Fruit fly (Drosophila melanogaster) whole organism, embryonic: Measurements from ENCODE around the gene Doc1.

Experiments used
- Bteb2 ChIP-seq: fragments of 200-800 bp; sonication (Bioruptor generic); optimal IDR thresholded peaks from 2 replicates; lab custom pipeline; 2016; ENCODE audit warnings: missing biosample characterization, missing genetic modification characterization
- CG10565 ChIP-seq: fragments of 200-800 bp; sonication (Bioruptor generic); optimal IDR thresholded peaks from 3 replicates; lab custom pipeline; 2016; ENCODE audit warnings: missing biosample characterization, mild to moderate bottlenecking, missing genetic modification characterization
- CG12219 ChIP-seq: fragments of 200-800 bp; sonication (Bioruptor generic); optimal IDR thresholded peaks from 3 replicates; lab custom pipeline; 2018; ENCODE audit warnings: missing biosample characterization, mild to moderate bottlenecking, missing genetic modification characterization
- CG12659 ChIP-seq: fragments of 200-800 bp; sonication (Bioruptor generic); optimal IDR thresholded peaks from 3 replicates; lab custom pipeline; 2017; ENCODE audit warnings: mild to moderate bottlenecking, missing biosample characterization, missing genetic modification reagents, missing genetic modification characterization
- CG13123 ChIP-seq: fragments of 200-800 bp; sonication (Bioruptor generic); optimal IDR thresholded peaks from 2 replicates; lab custom pipeline; 2016; ENCODE audit warnings: missing biosample characterization, missing genetic modification characterization
- CG13894 ChIP-seq: fragments of 200-800 bp; sonication (Bioruptor generic); optimal IDR thresholded peaks from 3 replicates; lab custom pipeline; 2018; ENCODE audit warnings: missing biosample characterization, mild to moderate bottlenecking, missing genetic modification characterization, moderate library complexity
- CG14014 ChIP-seq: fragments of 200-800 bp; sonication (Bioruptor generic); IDR thresholded peaks from 2 replicates; pipeline ENCODE4 v1.3.6; 2022; ENCODE audit warnings: missing biosample characterization, missing genetic modification characterization
- CG14710 ChIP-seq: fragments of 200-800 bp; sonication (Bioruptor generic); optimal IDR thresholded peaks from 3 replicates; lab custom pipeline; 2019; ENCODE audit warnings: missing biosample characterization, mild to moderate bottlenecking, missing genetic modification characterization, moderate library complexity
- CG34376 ChIP-seq: fragments of 200-800 bp; sonication (Bioruptor generic); optimal IDR thresholded peaks from 2 replicates; lab custom pipeline; 2018; ENCODE audit warnings: missing biosample characterization, mild to moderate bottlenecking, missing genetic modification characterization
- CG4820 ChIP-seq: fragments of 200-800 bp; sonication (Bioruptor generic); optimal IDR thresholded peaks from 3 replicates; lab custom pipeline; 2016; ENCODE audit warnings: missing biosample characterization, missing genetic modification characterization
- CG6654 ChIP-seq: fragments of 200-800 bp; sonication (Bioruptor generic); optimal IDR thresholded peaks from 2 replicates; lab custom pipeline; 2017; ENCODE audit warnings: missing biosample characterization, mild to moderate bottlenecking, missing genetic modification characterization
- CG6689 ChIP-seq: fragments of 200-800 bp; sonication (Bioruptor generic); IDR thresholded peaks from 2 replicates; pipeline ENCODE4 v1.3.6; 2022; ENCODE audit warnings: missing biosample characterization, missing genetic modification characterization
- CG7372 ChIP-seq: fragments of 200-800 bp; sonication (Bioruptor generic); IDR thresholded peaks from 2 replicates; pipeline ENCODE4 v1.3.6; 2022; ENCODE audit warnings: missing biosample characterization, missing genetic modification characterization
- CG9609 ChIP-seq: fragments of 200-800 bp; sonication (Bioruptor generic); optimal IDR thresholded peaks from 3 replicates; lab custom pipeline; 2016; ENCODE audit warnings: missing biosample characterization, missing genetic modification characterization
- D19A ChIP-seq: fragments of 200-800 bp; optimal IDR thresholded peaks from 3 replicates; lab custom pipeline; 2019; ENCODE audit warnings: missing biosample characterization, mild to moderate bottlenecking, missing genetic modification characterization, moderate library complexity
- Doc3 ChIP-seq: fragments of 200-800 bp; sonication (Bioruptor generic); IDR thresholded peaks from 3 replicates; pipeline ENCODE4 v1.3.6; 2022; ENCODE audit warnings: missing biosample characterization, missing genetic modification characterization; ENCODE audit not compliant: partially characterized antibody
- Drgx ChIP-seq: fragments of 200-800 bp; sonication (Bioruptor generic); IDR thresholded peaks from 2 replicates; pipeline ENCODE4 v1.3.6; 2022; ENCODE audit warnings: missing biosample characterization, missing genetic modification characterization
- Hmr ChIP-seq: fragments of 200-800 bp; sonication (Bioruptor generic); optimal IDR thresholded peaks from 3 replicates; lab custom pipeline; 2017; ENCODE audit warnings: mild to moderate bottlenecking, missing biosample characterization, missing genetic modification reagents, missing genetic modification characterization
- Jarid2 ChIP-seq: fragments of 200-800 bp; sonication (Bioruptor generic); optimal IDR thresholded peaks from 3 replicates; lab custom pipeline; 2017; ENCODE audit warnings: mild to moderate bottlenecking, missing biosample characterization, missing genetic modification reagents, missing genetic modification characterization
- Max ChIP-seq: fragments of 200-800 bp; sonication (Bioruptor generic); optimal IDR thresholded peaks from 2 replicates; lab custom pipeline; 2016; ENCODE audit warnings: missing biosample characterization, mild to moderate bottlenecking, missing genetic modification characterization
- Med ChIP-seq: fragments of 200-800 bp; sonication (Bioruptor generic); peaks from one replicate; lab custom pipeline; 2016; ENCODE audit warnings: missing biosample characterization, missing genetic modification characterization, mild to moderate bottlenecking, inconsistent platforms, moderate library complexity
- Pdp1 ChIP-seq, 2 experiments: fragments of 200-800 bp; sonication (Bioruptor generic); optimal IDR thresholded peaks; 3 replicates each; lab custom pipeline; 2016; ENCODE audit warnings: missing biosample characterization in 2 of 2, missing genetic modification characterization in 2 of 2, mild to moderate bottlenecking in 1 of 2, moderate library complexity in 1 of 2
- Ssrp ChIP-seq: fragments of 200-800 bp; sonication (Bioruptor generic); optimal IDR thresholded peaks from 2 replicates; lab custom pipeline; 2018; ENCODE audit warnings: missing biosample characterization, mild to moderate bottlenecking, missing genetic modification characterization, moderate library complexity
- Tbp ChIP-seq: fragments of >200 bp; optimal IDR thresholded peaks from 2 replicates; lab custom pipeline; 2018; ENCODE audit warnings: missing biosample characterization, missing genetic modification characterization
- cad ChIP-seq: fragments of >200 bp; optimal IDR thresholded peaks from 2 replicates; lab custom pipeline; 2017; ENCODE audit warnings: missing biosample characterization, missing genetic modification characterization
- cas ChIP-seq: fragments of 200-800 bp; sonication (Bioruptor generic); IDR thresholded peaks from 2 replicates; pipeline ENCODE4 v1.3.6; 2022; ENCODE audit warnings: missing biosample characterization, missing genetic modification characterization
- croc ChIP-seq: fragments of 200-800 bp; sonication (Bioruptor generic); conservative IDR thresholded peaks from 3 replicates; pipeline ENCODE4 v1.3.6; 2022; ENCODE audit warnings: missing biosample characterization, missing genetic modification characterization
- exex ChIP-seq: fragments of 200-800 bp; sonication (Bioruptor generic); optimal IDR thresholded peaks from 4 replicates; lab custom pipeline; 2018; ENCODE audit warnings: missing biosample characterization, mild to moderate bottlenecking, missing genetic modification characterization, moderate library complexity
- fd96Cb ChIP-seq: fragments of 200-800 bp; sonication (Bioruptor generic); optimal IDR thresholded peaks from 2 replicates; lab custom pipeline; 2018; ENCODE audit warnings: missing biosample characterization, mild to moderate bottlenecking, missing genetic modification characterization, moderate library complexity
- gem ChIP-seq: fragments of 200-800 bp; sonication (Bioruptor generic); optimal IDR thresholded peaks from 2 replicates; lab custom pipeline; 2019; ENCODE audit warnings: missing biosample characterization, mild to moderate bottlenecking, missing genetic modification characterization, moderate library complexity
- hth ChIP-seq: fragments of >200 bp; optimal IDR thresholded peaks from 2 replicates; lab custom pipeline; 2017; ENCODE audit warnings: inconsistent platforms
- kah ChIP-seq: fragments of 200-800 bp; sonication (Bioruptor generic); optimal IDR thresholded peaks from 2 replicates; lab custom pipeline; 2018; ENCODE audit warnings: missing biosample characterization, mild to moderate bottlenecking, missing genetic modification characterization
- mirr ChIP-seq: fragments of 200-800 bp; sonication (Bioruptor generic); optimal IDR thresholded peaks from 3 replicates; lab custom pipeline; 2018; ENCODE audit warnings: missing biosample characterization, mild to moderate bottlenecking, missing genetic modification characterization
- nerfin-1 ChIP-seq: fragments of 200-800 bp; sonication (Bioruptor generic); optimal IDR thresholded peaks from 3 replicates; lab custom pipeline; 2019; ENCODE audit warnings: missing biosample characterization, mild to moderate bottlenecking, missing genetic modification characterization, moderate library complexity
- onecut ChIP-seq: fragments of 200-800 bp; sonication (Bioruptor generic); IDR thresholded peaks from 2 replicates; pipeline ENCODE4 v1.3.6; 2022; ENCODE audit warnings: missing biosample characterization, missing genetic modification characterization
- phol ChIP-seq: fragments of 200-800 bp; sonication (Bioruptor generic); optimal IDR thresholded peaks from 3 replicates; lab custom pipeline; 2018; ENCODE audit warnings: missing biosample characterization, mild to moderate bottlenecking, missing genetic modification characterization, moderate library complexity
- pros ChIP-seq: fragments of 200-800 bp; sonication (Bioruptor generic); optimal IDR thresholded peaks from 3 replicates; lab custom pipeline; 2019; ENCODE audit warnings: missing biosample characterization, mild to moderate bottlenecking, missing genetic modification characterization, moderate library complexity
- ranshi ChIP-seq: fragments of 200-800 bp; sonication (Bioruptor generic); IDR thresholded peaks from 2 replicates; pipeline ENCODE4 v1.3.6; 2022; ENCODE audit warnings: missing biosample characterization, missing genetic modification characterization
- rib ChIP-seq: fragments of 200-800 bp; sonication (Bioruptor generic); IDR thresholded peaks from 2 replicates; pipeline ENCODE4 v1.3.6; 2022; ENCODE audit warnings: missing biosample characterization, missing genetic modification characterization
- sens ChIP-seq: fragments of 200-800 bp; sonication (Bioruptor generic); peaks from one replicate; lab custom pipeline; 2016; ENCODE audit warnings: missing biosample characterization, missing genetic modification characterization
- sens-2 ChIP-seq: fragments of 200-800 bp; sonication (Bioruptor generic); IDR thresholded peaks from 2 replicates; pipeline ENCODE4 v1.3.6; 2022; ENCODE audit warnings: missing biosample characterization, missing genetic modification characterization
- seq ChIP-seq: fragments of 200-800 bp; sonication (Bioruptor generic); IDR thresholded peaks from 2 replicates; pipeline ENCODE4 v1.3.6; 2022; ENCODE audit warnings: missing biosample characterization, missing genetic modification characterization
- stc ChIP-seq: fragments of 200-800 bp; sonication (Bioruptor generic); IDR thresholded peaks from 2 replicates; pipeline ENCODE4 v1.3.6; 2022; ENCODE audit warnings: missing biosample characterization, missing genetic modification characterization
- stwl ChIP-seq: fragments of 200-800 bp; sonication (Bioruptor generic); optimal IDR thresholded peaks from 3 replicates; lab custom pipeline; 2018; ENCODE audit warnings: missing biosample characterization, mild to moderate bottlenecking, missing genetic modification characterization, moderate library complexity
- sug ChIP-seq: fragments of 200-800 bp; optimal IDR thresholded peaks from 2 replicates; lab custom pipeline; 2019; ENCODE audit warnings: missing biosample characterization, mild to moderate bottlenecking, missing genetic modification characterization, moderate library complexity

Gene Doc1

dm6 chr3L:9059611-9060203 lies 18.5 kb downstream of the Doc1 start:
- TF ChIP-seq gem (peak; percentile 26), CG13894 (tag; lab: Kevin White, UChicago) (peak; percentile 94), Pdp1 (GFP tag; optimal IDR thresholded peaks at IDR 0.05; lab: Kevin White, UChicago) (peak in 1 of 2 experiments; percentile 17), Med (GFP tag; lab: Kevin White, UChicago) (peak; percentile 20), Hmr (GFP tag; lab: Kevin White, UChicago) (peak; percentile 4), D19A (tag; lab: Kevin White, UChicago) (no peak), CG12659 (GFP tag; lab: Kevin White, UChicago) (no peak), Bteb2 (GFP tag; lab: Kevin White, UChicago) (no peak), CG13123 (GFP tag; lab: Kevin White, UChicago) (no peak), rib (GFP tag; lab: Robert Waterston, UW) (peak; percentile 35; the same call in 1 of the 2 replicates)

- TF ChIP-seq CG10565 (GFP tag; lab: Kevin White, UChicago) (no peak), CG9609 (GFP tag; lab: Kevin White, UChicago) (no peak), CG12219 (GFP tag; lab: Kevin White, UChicago) (no peak), phol (no peak), cas (no peak), CG14014 (no peak), seq (GFP tag; lab: Robert Waterston, UW) (no peak), pros (GFP tag; lab: Kevin White, UChicago) (no peak), Doc3 (GFP tag; lab: Robert Waterston, UW) (no peak)
Measured at dm6 chr3L:9061449-9061848, 20.3 kb downstream of the Doc1 start.

dm6 chr3L:9062816-9063215 lies 21.6 kb downstream of the Doc1 start:
- TF ChIP-seq CG6689 (no peak), CG34376 (GFP tag; lab: Kevin White, UChicago) (no peak), stwl (peak; percentile 20), CG14710 (tag; lab: Kevin White, UChicago) (peak; percentile 97), croc (no peak)

- TF ChIP-seq ranshi (GFP tag; lab: Robert Waterston, UW), result 0 out of 2 replicates have a peak, but pooled peaks have one; percentile 3
- TF ChIP-seq Tbp (GFP tag; lab: Kevin White, UChicago), result no peak
- TF ChIP-seq CG4820 (GFP tag; lab: Kevin White, UChicago), result no peak
- TF ChIP-seq exex (tag; lab: Kevin White, UChicago), result peak; percentile 27
- TF ChIP-seq mirr (GFP tag; lab: Kevin White, UChicago), result no peak
- no peak for TF ChIP-seq Max (GFP tag; lab: Kevin White, UChicago)
Measured at dm6 chr3L:9063607-9064006, 22.4 kb downstream of the Doc1 start.

dm6 chr3L:9064207-9064754 lies 23.1 kb downstream of the Doc1 start:
- TF ChIP-seq fd96Cb (tag; lab: Kevin White, UChicago) (no peak), sens-2 (GFP tag; lab: Robert Waterston, UW) (no peak), sug (tag; lab: Kevin White, UChicago) (no peak), ranshi (GFP tag; lab: Robert Waterston, UW) (0 out of 2 replicates have a peak, but pooled peaks have one; percentile 3), Drgx (GFP tag; lab: Robert Waterston, UW) (no peak), kah (GFP tag; lab: Kevin White, UChicago) (no peak), Ssrp (tag; lab: Kevin White, UChicago) (no peak), nerfin-1 (tag; lab: Kevin White, UChicago) (no peak), Jarid2 (no peak), CG7372 (peak; percentile 44; the same call in 1 of the 2 replicates), hth (lab: Kevin White, UChicago) (no peak), stc (GFP tag; lab: Robert Waterston, UW) (no peak), onecut (GFP tag; lab: Robert Waterston, UW) (no peak), cad (GFP tag; lab: Kevin White, UChicago) (peak; percentile 64), CG6654 (GFP tag; lab: Kevin White, UChicago) (peak; percentile 96), sens (GFP tag; lab: Kevin White, UChicago) (peak; percentile 12)
